Worm (Caenorhabditis elegans) whole organism, young adult: Measurements from ENCODE around the gene ints-7.
"Not testable (repeated sequence)": the region's sequence is repeated elsewhere in the genome, so short reads cannot be mapped to it uniquely, and the experiment has no call there.

Experiments used
- T07F8.4 ChIP-seq: sonication (generic microtip); optimal IDR thresholded peaks from 2 replicates; lab custom pipeline; 2016; ENCODE audit warnings: mild to moderate bottlenecking, missing genetic modification characterization, moderate library complexity, missing compliant biosample characterization
- him-1 ChIP-seq: sonication (generic microtip); optimal IDR thresholded peaks from 2 replicates; lab custom pipeline; 2016; ENCODE audit warnings: missing genotype, missing genetic modification reagents, missing genetic modification characterization, missing compliant biosample characterization
- hlh-26 ChIP-seq: fragments of 200-800 bp; sonication (Bioruptor generic); conservative IDR thresholded peaks from 2 replicates; pipeline ENCODE4 v1.3.6; 2022; ENCODE audit warnings: missing genetic modification reagents, missing genetic modification characterization, missing compliant biosample characterization

DNA sequence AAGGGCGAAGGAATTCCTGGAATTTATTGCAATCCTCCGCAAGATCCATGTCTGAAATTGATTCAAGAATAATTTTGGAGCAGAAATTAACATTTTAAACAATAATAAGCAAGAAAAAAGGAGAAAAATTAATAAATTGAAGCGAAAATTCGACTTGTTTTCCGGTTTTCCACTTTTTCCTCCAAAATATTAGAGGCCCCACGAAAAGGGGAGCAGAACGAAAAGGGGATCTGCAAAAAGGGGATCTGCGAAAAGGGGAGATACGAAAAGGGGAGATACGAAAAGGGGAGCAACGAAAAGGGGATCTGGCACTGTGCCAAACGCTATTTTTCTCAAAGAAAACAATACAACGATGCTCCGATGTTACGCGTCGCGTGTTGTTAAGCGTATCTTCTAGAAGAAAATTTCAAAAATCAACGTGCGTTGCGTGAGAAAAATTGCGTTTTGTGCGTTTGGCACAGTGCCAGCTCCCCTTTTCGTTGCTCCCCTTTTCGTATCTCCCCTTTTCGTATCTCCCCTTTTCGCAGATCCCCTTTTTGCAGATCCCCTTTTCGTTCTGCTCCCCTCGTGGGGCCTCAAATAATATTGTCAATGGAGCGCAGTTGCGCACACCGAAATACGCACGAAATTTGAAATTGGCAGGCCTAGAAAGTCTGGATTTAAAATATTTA is 48.1 kb upstream of the ints-7 start, which contains the start of gene Y62F5A.12:
- TF ChIP-seq him-1 (tag; lab: Kevin White, UChicago); hlh-26 (GFP tag; lab: Robert Waterston, UW): not testable (repeated sequence)
- peak; percentile 86 for TF ChIP-seq T07F8.4 (tag; lab: Kevin White, UChicago)
